Fruit fly (Drosophila melanogaster) whole organism, embryonic: Measurements from ENCODE around the gene dls.

ENCODE experiments used
- CG11398 ChIP-seq: fragments of 200-800 bp; sonication (Bioruptor generic); optimal IDR thresholded peaks from 2 replicates; lab custom pipeline; 2016; ENCODE audit warnings: missing biosample characterization, missing genetic modification characterization
- CG13624 ChIP-seq: fragments of 200-800 bp; sonication (Bioruptor generic); optimal IDR thresholded peaks from 2 replicates; lab custom pipeline; 2016; ENCODE audit warnings: missing biosample characterization, missing genetic modification characterization
- CG33213 ChIP-seq: fragments of 200-800 bp; sonication (Bioruptor generic); optimal IDR thresholded peaks from 3 replicates; lab custom pipeline; 2016; ENCODE audit warnings: missing biosample characterization, missing genetic modification characterization
- CG6813 ChIP-seq: fragments of 200-800 bp; sonication (Bioruptor generic); optimal IDR thresholded peaks from 2 replicates; lab custom pipeline; 2017; ENCODE audit warnings: missing biosample characterization, missing genetic modification characterization, mild to moderate bottlenecking, moderate library complexity, missing genetic modification reagents
- Ets97D ChIP-seq: fragments of 200-800 bp; sonication (Bioruptor generic); optimal IDR thresholded peaks from 3 replicates; lab custom pipeline; 2016; ENCODE audit warnings: missing biosample characterization, missing genetic modification characterization
- chif ChIP-seq, 2 experiments: fragments of 200-800 bp; sonication (Bioruptor generic); optimal IDR thresholded peaks; 3 replicates each; lab custom pipeline; 2016; ENCODE audit warnings: missing biosample characterization in 2 of 2, missing genetic modification characterization in 2 of 2
- lmd ChIP-seq: fragments of 200-800 bp; sonication (Bioruptor generic); IDR thresholded peaks from 2 replicates; pipeline ENCODE4 v1.3.6; 2022; ENCODE audit warnings: missing biosample characterization, missing genetic modification characterization

- TF ChIP-seq CG11398 (GFP tag; lab: Kevin White, UChicago) (no peak), chif (GFP tag; optimal IDR thresholded peaks at IDR 0.05; lab: Kevin White, UChicago) (no peak), CG6813 (GFP tag; lab: Kevin White, UChicago) (no peak), CG13624 (GFP tag; lab: Kevin White, UChicago) (no peak), CG33213 (GFP tag; lab: Kevin White, UChicago) (no peak), Ets97D (GFP tag; lab: Kevin White, UChicago) (no peak), lmd (GFP tag; lab: Robert Waterston, UW) (no peak)
These were observed 18.3 kb upstream of the dls start for dm6 chr3L:16182633-16183462.
